Worm (Caenorhabditis elegans): ENCODE data around the gene F53F4.1.

Gene F53F4.1

ce11 chrV:13556746-13557145, 27.8 kb upstream of the F53F4.1 start, which contains the start of gene cav-2 (continued):
- TF ChIP-seq egl-27 (tag; optimal IDR thresholded peaks at IDR 0.05) (no peak), skn-1 (tag; optimal IDR thresholded peaks at IDR 0.05) (peak; percentile 42), lsy-2 (tag; optimal IDR thresholded peaks at IDR 0.05) (peak; percentile 83 to 84), ztf-4 (tag; optimal IDR thresholded peaks at IDR 0.05) (no peak), hlh-17 (GFP tag; optimal IDR thresholded peaks at IDR 0.05; ENCODE audit: borderline replicate concordance) (peak; percentile 33), Y116A8C.19 (tag; optimal IDR thresholded peaks at IDR 0.05; ENCODE audit: borderline replicate concordance) (peak; percentile 66), fkh-8 (tag; optimal IDR thresholded peaks at IDR 0.05) (peak; percentile 76), nhr-20 (tag; optimal IDR thresholded peaks at IDR 0.05) (peak; percentile 91), ama-1 (optimal IDR thresholded peaks at IDR 0.05) (no peak), dpl-1 (GFP tag; optimal IDR thresholded peaks at IDR 0.05) (peak; percentile 92 to 99 (median 96)), ceh-88 (GFP tag; IDR thresholded peaks at IDR 0.05) (0 out of 2 replicates have a peak, but pooled peaks have one; percentile 29), xbp-1 (tag; optimal IDR thresholded peaks at IDR 0.05) (peak; percentile 88), nhr-28 (tag; optimal IDR thresholded peaks at IDR 0.05) (no peak), elt-3 (tag; optimal IDR thresholded peaks at IDR 0.05) (peak in 2 of 6 experiments; percentile 38 to 78), nhr-237 (tag; optimal IDR thresholded peaks at IDR 0.05) (peak; percentile 56), unc-130 (tag; optimal IDR thresholded peaks at IDR 0.05) (peak; percentile 60), grh-1 (GFP tag; IDR thresholded peaks at IDR 0.05) (peak; percentile 88), aly-2 (tag; optimal IDR thresholded peaks at IDR 0.05) (no peak), lin-35 (GFP tag; optimal IDR thresholded peaks at IDR 0.05) (peak; percentile 96), mab-9 (GFP tag; IDR thresholded peaks at IDR 0.05) (peak; percentile 86), nhr-76 (tag; optimal IDR thresholded peaks at IDR 0.05) (no peak), hlh-4 (tag; optimal IDR thresholded peaks at IDR 0.05) (peak; percentile 61), tlp-1 (tag; optimal IDR thresholded peaks at IDR 0.05) (no peak), isw-1 (GFP tag; IDR thresholded peaks at IDR 0.05) (peak; percentile 79), ces-1 (GFP tag; optimal IDR thresholded peaks at IDR 0.05) (no peak), lin-15B (tag; optimal IDR thresholded peaks at IDR 0.05) (peak; percentile 71), nhr-90 (tag; optimal IDR thresholded peaks at IDR 0.05; ENCODE audit: poor library complexity) (peak; percentile 93), irx-1 (tag; optimal IDR thresholded peaks at IDR 0.05) (peak; percentile 95), mef-2 (tag; optimal IDR thresholded peaks at IDR 0.05) (no peak), efl-3 (GFP tag; optimal IDR thresholded peaks at IDR 0.05) (peak; percentile 61), pqm-1 (tag; optimal IDR thresholded peaks at IDR 0.05) (peak; percentile 86), F16B12.6 (tag; optimal IDR thresholded peaks at IDR 0.05) (no peak)

DNA sequence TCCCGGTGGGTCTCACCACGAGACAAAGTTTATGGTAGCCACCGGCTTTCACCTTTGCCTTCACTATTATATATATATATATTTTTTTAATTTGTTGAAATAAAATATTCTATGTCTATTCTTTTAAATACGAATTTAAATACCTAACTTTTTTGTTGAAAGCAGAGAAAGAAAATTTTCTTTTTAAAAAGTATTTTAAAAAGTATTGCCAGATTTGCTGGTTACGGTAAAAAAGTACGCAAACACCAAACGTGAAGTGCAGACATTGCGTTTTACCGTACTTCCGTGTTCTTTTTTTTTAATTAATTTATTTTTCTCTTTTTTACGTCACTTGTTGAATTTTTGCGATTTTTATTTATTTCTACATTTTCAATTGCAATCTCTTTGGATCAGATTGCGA, 24.6 kb upstream of the F53F4.1 start, which contains the start of gene C56A3.8:
C56A3.8 (plus strand) TSS at position 301 of the 400 bp plus-strand sequence.
- TF ChIP-seq nhr-237 (tag; optimal IDR thresholded peaks at IDR 0.05), result no peak
- TF ChIP-seq efl-3 (GFP tag; optimal IDR thresholded peaks at IDR 0.05), result no peak
- TF ChIP-seq nhr-20 (tag; optimal IDR thresholded peaks at IDR 0.05), result no peak
- TF ChIP-seq ceh-8 (GFP tag; optimal IDR thresholded peaks at IDR 0.05), result no peak
- TF ChIP-seq pqm-1 (tag; optimal IDR thresholded peaks at IDR 0.05), result no peak
- TF ChIP-seq hlh-17 (GFP tag; optimal IDR thresholded peaks at IDR 0.05; ENCODE audit: borderline replicate concordance), result no peak
- TF ChIP-seq lsy-2 (tag; optimal IDR thresholded peaks at IDR 0.05), result no peak
- no peak for TF ChIP-seq lin-39 (tag; optimal IDR thresholded peaks at IDR 0.05)

ce11 chrV:13562748-13563147, 21.8 kb upstream of the F53F4.1 start:
- TF ChIP-seq efl-1 (optimal IDR thresholded peaks at IDR 0.05), result no peak
- TF ChIP-seq efl-1 (GFP tag; optimal IDR thresholded peaks at IDR 0.05 in 1 of 2), result peak in 1 of 2 experiments; percentile 36
- TF ChIP-seq ceh-8 (GFP tag; optimal IDR thresholded peaks at IDR 0.05), result no peak
- TF ChIP-seq fkh-10 (GFP tag; optimal IDR thresholded peaks at IDR 0.05), result no peak
- TF ChIP-seq fos-1 (tag; optimal IDR thresholded peaks at IDR 0.05), result no peak

ce11 chrV:13563841-13564240, 20.7 kb upstream of the F53F4.1 start, which contains the start of gene grl-17:
grl-17 (minus strand) TSS chrV:13563941.
- TF ChIP-seq blmp-1 (tag; optimal IDR thresholded peaks at IDR 0.05) (peak; percentile 48), xbp-1 (tag; optimal IDR thresholded peaks at IDR 0.05) (no peak)

All from whole organism, L1 larva.